Fruit fly (Drosophila melanogaster): ENCODE data around the gene Nrt.
A peak's percentile ranks its signal among the peaks of the same experiment; 100 is the strongest.

Nrt gene

dm6 chr3L:16749726-16750125 lies 16.1 kb upstream of the Nrt start (continued):
- TF ChIP-seq Ada2b (GFP tag; IDR thresholded peaks at IDR 0.05) = no peak
- TF ChIP-seq CG14860 (GFP tag; IDR thresholded peaks at IDR 0.05; ENCODE audit: partially characterized antibody) = no peak
- TF ChIP-seq dan (GFP tag; IDR thresholded peaks at IDR 0.05) = no peak
- no peak for TF ChIP-seq CG4854 (GFP tag; optimal IDR thresholded peaks at IDR 0.05)
- TF ChIP-seq CG5245 (GFP tag; optimal IDR thresholded peaks at IDR 0.05) = peak; percentile 6
- peak; percentile 7 for TF ChIP-seq Oli (tag; optimal IDR thresholded peaks at IDR 0.05)
- TF ChIP-seq Dip3 (GFP tag; optimal IDR thresholded peaks at IDR 0.05) = no peak
- TF ChIP-seq Dip2 (GFP tag; IDR thresholded peaks at IDR 0.05) = no peak
- TF ChIP-seq BtbVII (GFP tag; optimal IDR thresholded peaks at IDR 0.05) = no peak
- TF ChIP-seq B-H2 (GFP tag; optimal IDR thresholded peaks at IDR 0.05) = no peak
- no peak for TF ChIP-seq gro (GFP tag; optimal IDR thresholded peaks at IDR 0.05)
- TF ChIP-seq CG3838 (GFP tag; optimal IDR thresholded peaks at IDR 0.05) = no peak
- no peak for TF ChIP-seq pita (GFP tag; optimal IDR thresholded peaks at IDR 0.05)
- TF ChIP-seq Doc2 (GFP tag; IDR thresholded peaks at IDR 0.05) = no peak
- no peak for TF ChIP-seq Opbp (GFP tag; IDR thresholded peaks at IDR 0.05; ENCODE audit: partially characterized antibody)
- no peak for TF ChIP-seq kay (GFP tag; optimal IDR thresholded peaks at IDR 0.05)
- peak; percentile 82 for TF ChIP-seq CG10979 (tag; optimal IDR thresholded peaks at IDR 0.05)
- no peak for TF ChIP-seq insv (GFP tag; optimal IDR thresholded peaks at IDR 0.05)
- TF ChIP-seq CkIIα-i1 (GFP tag; IDR thresholded peaks at IDR 0.05) = no peak
- peak; percentile 15 for TF ChIP-seq CG10654 (GFP tag; optimal IDR thresholded peaks at IDR 0.05)
- peak; percentile 49 for TF ChIP-seq CG8388 (GFP tag; optimal IDR thresholded peaks at IDR 0.05)
- TF ChIP-seq D (optimal IDR thresholded peaks at IDR 0.05) = no peak
- TF ChIP-seq D (GFP tag; optimal IDR thresholded peaks at IDR 0.05) = peak; percentile 43
- TF ChIP-seq Spps (tag; optimal IDR thresholded peaks at IDR 0.05) = peak; percentile 79
- TF ChIP-seq CG2678 (tag; optimal IDR thresholded peaks at IDR 0.05) = peak; percentile 54
- no peak for TF ChIP-seq ci (GFP tag; IDR thresholded peaks at IDR 0.05)
- TF ChIP-seq dpn (GFP tag; optimal IDR thresholded peaks at IDR 0.05) = no peak
- TF ChIP-seq CG7928 (GFP tag; optimal IDR thresholded peaks at IDR 0.05) = no peak
- TF ChIP-seq CG9215 (GFP tag; IDR thresholded peaks at IDR 0.05) = no peak
- no peak for TF ChIP-seq al (GFP tag; IDR thresholded peaks at IDR 0.05)
- peak; percentile 31 for TF ChIP-seq fd96Cb (tag; optimal IDR thresholded peaks at IDR 0.05)
- no peak for TF ChIP-seq CG6791 (GFP tag; IDR thresholded peaks at IDR 0.05; ENCODE audit: partially characterized antibody)
- no peak for TF ChIP-seq CG7786 (GFP tag; optimal IDR thresholded peaks at IDR 0.05)
- TF ChIP-seq abd-A (tag; optimal IDR thresholded peaks at IDR 0.05) = no peak
- no peak for TF ChIP-seq chn (GFP tag; optimal IDR thresholded peaks at IDR 0.05)
- TF ChIP-seq CG7987 (GFP tag; optimal IDR thresholded peaks at IDR 0.05) = no peak
- TF ChIP-seq CG9817 (tag; optimal IDR thresholded peaks at IDR 0.05) = no peak
- TF ChIP-seq nom (GFP tag; optimal IDR thresholded peaks at IDR 0.05) = no peak
- TF ChIP-seq fd64A (GFP tag; optimal IDR thresholded peaks at IDR 0.05) = no peak
- no peak for TF ChIP-seq CG7745 (tag; optimal IDR thresholded peaks at IDR 0.05)
- no peak for TF ChIP-seq Hand (GFP tag; optimal IDR thresholded peaks at IDR 0.05)
- TF ChIP-seq bowl (GFP tag; IDR thresholded peaks at IDR 0.05) = no peak
- TF ChIP-seq Scr (GFP tag; IDR thresholded peaks at IDR 0.05; ENCODE audit: partially characterized antibody) = no peak
- no peak for TF ChIP-seq emc (GFP tag; optimal IDR thresholded peaks at IDR 0.05)
- no peak for TF ChIP-seq sug (tag; optimal IDR thresholded peaks at IDR 0.05)
- no peak for TF ChIP-seq ac (GFP tag; optimal IDR thresholded peaks at IDR 0.05)
- no peak for TF ChIP-seq CG14014 (GFP tag; IDR thresholded peaks at IDR 0.05)
- no peak for TF ChIP-seq Dek (tag; optimal IDR thresholded peaks at IDR 0.05)
- TF ChIP-seq hbn (GFP tag; IDR thresholded peaks at IDR 0.05; ENCODE audit: partially characterized antibody) = no peak
- no peak for TF ChIP-seq CG7372 (GFP tag; IDR thresholded peaks at IDR 0.05)
- no peak for TF ChIP-seq CG12071 (GFP tag; optimal IDR thresholded peaks at IDR 0.05)
- no peak for TF ChIP-seq Hr3 (GFP tag; optimal IDR thresholded peaks at IDR 0.05)

Measured in whole organism, embryonic.